Worm (Caenorhabditis elegans) whole organism, L4 larva: ENCODE measurements around the gene Y45F10C.4.

Source experiments
- F26F4.8 ChIP-seq: fragments of 200-800 bp; sonication (Bioruptor generic); conservative IDR thresholded peaks from 2 replicates; pipeline ENCODE4 v1.3.6; 2022; ENCODE audit warnings: missing genetic modification characterization, missing compliant biosample characterization
- F49E8.2 ChIP-seq: sonication (generic microtip); optimal IDR thresholded peaks from 2 replicates; lab custom pipeline; 2016; ENCODE audit warnings: missing compliant biosample characterization, mild to moderate bottlenecking, missing genetic modification characterization, borderline replicate concordance
- Y5F2A.4 ChIP-seq: fragments of 200-800 bp; sonication (Bioruptor generic); optimal IDR thresholded peaks from 2 replicates; lab custom pipeline; 2018; ENCODE audit warnings: mild to moderate bottlenecking, missing genetic modification characterization, missing compliant biosample characterization
- Y75B8A.6 ChIP-seq: fragments of 200-800 bp; sonication (Bioruptor generic); IDR thresholded peaks from 2 replicates; pipeline ENCODE4 v1.3.6; 2022; ENCODE audit warnings: missing genetic modification reagents, missing genetic modification characterization, missing compliant biosample characterization
- ZK337.2 ChIP-seq: fragments of 200-800 bp; sonication (Bioruptor generic); IDR thresholded peaks from 2 replicates; pipeline ENCODE4 v1.3.6; 2022; ENCODE audit warnings: missing genetic modification reagents, missing genetic modification characterization, missing compliant biosample characterization
- aha-1 ChIP-seq: fragments of 150-350 bp; peaks from one replicate; lab custom pipeline; 2014; ENCODE audit warnings: missing biosample characterization, missing genetic modification characterization
- ceh-20 ChIP-seq: fragments of 200-800 bp; sonication (Bioruptor generic); IDR thresholded peaks from 2 replicates; pipeline ENCODE4 v1.3.6; 2022; ENCODE audit warnings: missing genetic modification reagents, missing genetic modification characterization, missing compliant biosample characterization
- ceh-62 ChIP-seq: sonication (generic microtip); optimal IDR thresholded peaks from 2 replicates; lab custom pipeline; 2017; ENCODE audit warnings: missing biosample characterization, missing genetic modification characterization
- ceh-82 ChIP-seq: sonication (generic microtip); optimal IDR thresholded peaks from 2 replicates; lab custom pipeline; 2017; ENCODE audit warnings: missing biosample characterization, missing genetic modification characterization
- ctbp-1 ChIP-seq: fragments of 200-800 bp; sonication (Bioruptor generic); IDR thresholded peaks from 2 replicates; pipeline ENCODE4 v1.3.6; 2022; ENCODE audit warnings: missing genetic modification reagents, missing genetic modification characterization, missing compliant biosample characterization
- daf-16 ChIP-seq, 3 experiments: sonication (generic microtip); optimal IDR thresholded peaks; 2 replicates each; lab custom pipeline; 2016 to 2017; ENCODE audit warnings: missing genetic modification characterization in 3 of 3, missing genetic modification reagents in 3 of 3, mild to moderate bottlenecking in 2 of 3, missing compliant biosample characterization in 2 of 3, missing biosample characterization in 1 of 3, moderate library complexity in 1 of 3
- dmd-6 ChIP-seq: fragments of 200-800 bp; sonication (Bioruptor generic); IDR thresholded peaks from 2 replicates; pipeline ENCODE4 v1.3.6; 2022; ENCODE audit warnings: missing genetic modification reagents, missing genetic modification characterization, missing compliant biosample characterization
- duxl-1 ChIP-seq: sonication (generic microtip); optimal IDR thresholded peaks from 2 replicates; lab custom pipeline; 2016; ENCODE audit warnings: mild to moderate bottlenecking, missing genetic modification characterization, moderate library complexity, missing compliant biosample characterization; ENCODE audit not compliant: poor library complexity
- dve-1 ChIP-seq: sonication (generic microtip); optimal IDR thresholded peaks from 2 replicates; lab custom pipeline; 2017; ENCODE audit warnings: antibody characterized with exemption, mild to moderate bottlenecking, missing genetic modification characterization, missing compliant biosample characterization; ENCODE audit not compliant: insufficient read depth
- egl-43 ChIP-seq: fragments of 200-800 bp; sonication (Bioruptor generic); IDR thresholded peaks from 2 replicates; pipeline ENCODE4 v1.3.6; 2022; ENCODE audit warnings: missing genetic modification reagents, missing genetic modification characterization, missing compliant biosample characterization
- fkh-10 ChIP-seq: fragments of 150-350 bp; optimal IDR thresholded peaks from 2 replicates; lab custom pipeline; 2014; ENCODE audit warnings: missing biosample characterization, missing genetic modification reagents, missing genetic modification characterization
- lim-7 ChIP-seq: fragments of 200-800 bp; sonication (Bioruptor generic); IDR thresholded peaks from 2 replicates; pipeline ENCODE4 v1.3.6; 2022; ENCODE audit warnings: missing genetic modification characterization, missing compliant biosample characterization
- lin-29 ChIP-seq: fragments of 200-800 bp; sonication (Bioruptor generic); IDR thresholded peaks from 2 replicates; pipeline ENCODE4 v1.3.6; 2022; ENCODE audit warnings: missing genetic modification reagents, missing genetic modification characterization, missing compliant biosample characterization
- lin-39 ChIP-seq: fragments of 150-350 bp; optimal IDR thresholded peaks from 2 replicates; lab custom pipeline; 2014; ENCODE audit warnings: missing biosample characterization, missing genetic modification reagents, missing genetic modification characterization
- lsy-2 ChIP-seq, 2 experiments: fragments of 150-350 bp in 1 of 2; sonication (generic microtip) in 1 of 2; optimal IDR thresholded peaks; 2 replicates each; lab custom pipeline; 2014 to 2017; ENCODE audit warnings: missing biosample characterization in 2 of 2, missing genetic modification characterization in 2 of 2
- mdt-29 ChIP-seq: fragments of 200-800 bp; sonication (Bioruptor generic); IDR thresholded peaks from 2 replicates; pipeline ENCODE4 v1.3.6; 2022; ENCODE audit warnings: missing genetic modification reagents, missing genetic modification characterization, missing compliant biosample characterization
- mep-1 ChIP-seq: fragments of 150-350 bp; sonication (generic microtip); optimal IDR thresholded peaks from 3 replicates; lab custom pipeline; 2014; ENCODE audit warnings: missing biosample characterization, missing genetic modification characterization
- mxl-2 ChIP-seq: fragments of 200-800 bp; sonication (Bioruptor generic); conservative IDR thresholded peaks from 2 replicates; pipeline ENCODE4 v1.3.6; 2022; ENCODE audit warnings: missing genetic modification reagents, missing genetic modification characterization, missing compliant biosample characterization
- nhr-10 ChIP-seq: fragments of 150-350 bp; optimal IDR thresholded peaks from 2 replicates; lab custom pipeline; 2014; ENCODE audit warnings: missing biosample characterization, missing genetic modification characterization
- nhr-102 ChIP-seq: sonication (generic microtip); optimal IDR thresholded peaks from 2 replicates; lab custom pipeline; 2016; ENCODE audit warnings: mild to moderate bottlenecking, missing genetic modification characterization, moderate library complexity, missing compliant biosample characterization
- nhr-111 ChIP-seq: fragments of 200-800 bp; sonication (Bioruptor generic); optimal IDR thresholded peaks from 2 replicates; lab custom pipeline; 2018; ENCODE audit warnings: mild to moderate bottlenecking, missing genetic modification characterization, missing compliant biosample characterization
- nhr-237 ChIP-seq: sonication (generic microtip); optimal IDR thresholded peaks from 2 replicates; lab custom pipeline; 2017; ENCODE audit warnings: missing biosample characterization, missing genetic modification characterization
- nhr-76 ChIP-seq: fragments of 150-350 bp; optimal IDR thresholded peaks from 2 replicates; lab custom pipeline; 2014; ENCODE audit warnings: missing biosample characterization, missing genetic modification characterization
- nhr-77 ChIP-seq: fragments of 150-350 bp; optimal IDR thresholded peaks from 2 replicates; lab custom pipeline; 2014; ENCODE audit warnings: missing biosample characterization, missing genetic modification characterization
- php-3 ChIP-seq: fragments of 200-800 bp; sonication (Bioruptor generic); IDR thresholded peaks from 2 replicates; pipeline ENCODE4 v1.3.6; 2022; ENCODE audit warnings: missing genetic modification reagents, missing genetic modification characterization, missing compliant biosample characterization
- pqm-1 ChIP-seq: sonication (generic microtip); optimal IDR thresholded peaks from 2 replicates; lab custom pipeline; 2017; ENCODE audit warnings: missing biosample characterization, missing genetic modification characterization
- skn-1 ChIP-seq: fragments of 150-350 bp; optimal IDR thresholded peaks from 2 replicates; lab custom pipeline; 2014; ENCODE audit warnings: missing biosample characterization, missing genetic modification characterization
- spr-1 ChIP-seq: sonication (generic microtip); optimal IDR thresholded peaks from 2 replicates; lab custom pipeline; 2016; ENCODE audit warnings: mild to moderate bottlenecking, missing genetic modification characterization, missing compliant biosample characterization
- spr-3 ChIP-seq: fragments of 200-800 bp; sonication (Bioruptor generic); optimal IDR thresholded peaks from 2 replicates; lab custom pipeline; 2018; ENCODE audit warnings: mild to moderate bottlenecking, missing genetic modification characterization, missing compliant biosample characterization
- unc-39 ChIP-seq: sonication (generic microtip); optimal IDR thresholded peaks from 2 replicates; lab custom pipeline; 2017; ENCODE audit warnings: missing biosample characterization, missing genetic modification characterization
- unc-62 ChIP-seq, 3 experiments: fragments of 150-350 bp in 1 of 3; sonication (generic microtip); optimal IDR thresholded peaks in 2 of 3; peaks in 1 of 3; 1 replicate in 1 of 3; 2 replicates in 2 of 3; lab custom pipeline; 2014 to 2017; ENCODE audit warnings: missing biosample characterization in 3 of 3, missing genetic modification characterization in 3 of 3, missing genetic modification reagents in 3 of 3, missing genotype in 1 of 3
- zfp-2 ChIP-seq: sonication (generic microtip); optimal IDR thresholded peaks from 2 replicates; lab custom pipeline; 2016; ENCODE audit warnings: mild to moderate bottlenecking, missing genetic modification characterization, missing compliant biosample characterization
- zfp-3 ChIP-seq: fragments of 200-800 bp; sonication (Bioruptor generic); conservative IDR thresholded peaks from 2 replicates; pipeline ENCODE4 v1.3.6; 2022; ENCODE audit warnings: missing genetic modification reagents, missing genetic modification characterization, missing compliant biosample characterization
- zip-11 ChIP-seq: fragments of 200-800 bp; sonication (Bioruptor generic); IDR thresholded peaks from 2 replicates; pipeline ENCODE4 v1.3.6; 2022; ENCODE audit warnings: missing genetic modification characterization, missing compliant biosample characterization
- ztf-11 ChIP-seq: fragments of 150-350 bp; optimal IDR thresholded peaks from 2 replicates; lab custom pipeline; 2014; ENCODE audit warnings: missing biosample characterization, missing genetic modification characterization
- ztf-7 ChIP-seq: fragments of 150-350 bp; optimal IDR thresholded peaks from 2 replicates; lab custom pipeline; 2014; ENCODE audit warnings: missing biosample characterization, missing genetic modification characterization

Gene Y45F10C.4

DNA sequence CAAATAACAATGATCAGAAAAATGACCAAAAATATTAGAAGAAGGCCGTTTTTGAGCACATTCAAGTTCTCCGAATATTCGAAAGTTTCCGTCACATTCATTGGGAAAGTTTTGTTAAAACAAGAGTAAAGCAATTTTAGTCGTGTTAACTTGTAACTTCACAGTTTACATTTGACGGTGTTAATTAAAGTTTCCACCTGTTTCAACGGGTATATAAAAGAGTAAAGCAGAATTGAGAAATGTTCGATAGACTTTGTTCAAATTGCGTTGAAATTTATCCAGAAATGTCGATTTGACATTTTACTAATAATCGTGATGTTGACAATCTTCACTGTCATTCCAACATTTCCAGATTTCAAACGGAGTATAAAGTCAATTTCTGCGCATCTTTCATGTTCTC, 18.2 kb downstream of the Y45F10C.4 start, which contains the start of gene srz-29:
Gene srz-29, minus strand, starts transcription at position 101 of the 400 bp plus-strand sequence.
- TF ChIP-seq nhr-77 (tag; lab: Kevin White, UChicago) (no peak), ztf-11 (no peak), php-3 (GFP tag; lab: Robert Waterston, UW) (no peak), ctbp-1 (GFP tag; lab: Robert Waterston, UW) (no peak), spr-1 (tag; lab: Kevin White, UChicago) (no peak), mdt-29 (GFP tag; lab: Robert Waterston, UW) (no peak), nhr-111 (GFP tag; lab: Kevin White, UChicago) (no peak), F26F4.8 (no peak), skn-1 (no peak), aha-1 (tag; lab: Kevin White, UChicago) (no peak), lin-29 (GFP tag; lab: Robert Waterston, UW) (no peak), fkh-10 (GFP tag; lab: Kevin White, UChicago) (no peak), unc-39 (no peak), zip-11 (GFP tag; lab: Robert Waterston, UW) (no peak), duxl-1 (tag; lab: Kevin White, UChicago) (no peak), ceh-82 (tag; lab: Kevin White, UChicago) (no peak)

DNA sequence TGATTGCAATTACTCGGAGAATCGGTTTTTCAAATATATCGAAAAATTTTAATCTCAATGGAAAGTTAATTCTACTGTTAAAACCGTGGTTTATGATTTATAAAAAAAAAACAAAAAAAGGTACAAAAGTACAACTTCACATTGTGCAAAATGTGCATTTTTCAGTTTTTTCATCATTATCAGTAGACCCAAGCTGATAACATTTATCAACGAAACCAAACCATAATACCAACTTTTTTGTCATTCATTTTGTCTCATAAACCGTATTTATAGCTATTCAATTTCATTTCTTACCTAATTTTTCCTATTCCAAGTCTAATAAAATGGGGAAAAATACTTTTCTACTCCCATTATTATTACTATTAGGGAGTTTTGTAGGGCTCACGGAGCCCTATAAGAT, 25.0 kb downstream of the Y45F10C.4 start, which contains the start of gene ugt-22:
Gene ugt-22, plus strand, starts transcription at position 234 of the 400 bp plus-strand sequence.
- TF ChIP-seq Y75B8A.6 (GFP tag; lab: Robert Waterston, UW) (no peak), dve-1 (tag; lab: Kevin White, UChicago) (peak; percentile 37), mep-1 (tag; lab: Kevin White, UChicago) (no peak), nhr-237 (no peak), daf-16 (GFP tag; optimal IDR thresholded peaks at IDR 0.05; lab: Kevin White, UChicago) (no peak), daf-16 (tag; optimal IDR thresholded peaks at IDR 0.05; lab: Kevin White, UChicago) (peak; percentile 47), ceh-20 (no peak), egl-43 (GFP tag; lab: Robert Waterston, UW) (no peak), zfp-2 (no peak), F49E8.2 (tag; lab: Kevin White, UChicago) (no peak), lin-29 (GFP tag; lab: Robert Waterston, UW) (no peak), mxl-2 (GFP tag; lab: Robert Waterston, UW) (no peak), nhr-77 (tag; lab: Kevin White, UChicago) (peak; percentile 5), ZK337.2 (no peak), dmd-6 (GFP tag; lab: Robert Waterston, UW) (peak; percentile 50), unc-62 (GFP tag; optimal IDR thresholded peaks at IDR 0.05 in 1 of 2; lab: Kevin White, UChicago) (no peak), unc-62 (tag; optimal IDR thresholded peaks at IDR 0.05; lab: Kevin White, UChicago) (no peak), nhr-10 (tag; lab: Kevin White, UChicago) (no peak), lim-7 (GFP tag; lab: Robert Waterston, UW) (no peak), spr-3 (GFP tag; lab: Kevin White, UChicago) (no peak), pqm-1 (peak; percentile 83), ceh-62 (tag; lab: Kevin White, UChicago) (no peak), nhr-102 (no peak), zfp-3 (no peak), nhr-76 (no peak), lsy-2 (tag; optimal IDR thresholded peaks at IDR 0.05; lab: Kevin White, UChicago) (no peak), Y5F2A.4 (GFP tag; lab: Kevin White, UChicago) (no peak), ztf-7 (peak; percentile 31), lin-39 (tag; lab: Kevin White, UChicago) (no peak)
